Worm (Caenorhabditis elegans): ENCODE data around the gene C46F9.5.

ce11 chrII:1878663-1879062 lies 16.7 kb upstream of the C46F9.5 start, which contains the start of gene math-16:
- TF ChIP-seq ceh-27 (GFP tag; optimal IDR thresholded peaks at IDR 0.05), result no peak
- TF ChIP-seq madf-3 (GFP tag; IDR thresholded peaks at IDR 0.05), result no peak
